Worm (Caenorhabditis elegans) whole organism, L4 larva: ENCODE results near the gene F54D5.5.

Source experiments
- madf-5 ChIP-seq, 2 experiments: fragments of 200-800 bp; sonication (Bioruptor generic); IDR thresholded peaks; 2 replicates each; pipeline ENCODE4 v1.3.6; 2022; ENCODE audit warnings: missing compliant biosample characterization in 2 of 2, missing genetic modification characterization in 2 of 2
- mdt-29 ChIP-seq: fragments of 200-800 bp; sonication (Bioruptor generic); IDR thresholded peaks from 2 replicates; pipeline ENCODE4 v1.3.6; 2022; ENCODE audit warnings: missing genetic modification reagents, missing genetic modification characterization, missing compliant biosample characterization

- TF ChIP-seq madf-5 (GFP tag; IDR thresholded peaks at IDR 0.05; lab: Robert Waterston, UW): no peak
- TF ChIP-seq mdt-29 (GFP tag; lab: Robert Waterston, UW): no peak
Measured at ce11 chrII:11568670-11569069, 1.9 kb upstream of the F54D5.5 start.
